Worm (Caenorhabditis elegans) whole organism, early embryonic: ENCODE results near the gene nhr-119.

Experiments
- B0310.2 ChIP-seq: sonication (generic microtip); optimal IDR thresholded peaks from 2 replicates; lab custom pipeline; 2016; ENCODE audit warnings: mild to moderate bottlenecking, missing genetic modification characterization, missing compliant biosample characterization
- F13C5.2 ChIP-seq: sonication (generic microtip); optimal IDR thresholded peaks from 2 replicates; lab custom pipeline; 2017; ENCODE audit warnings: mild to moderate bottlenecking, missing genetic modification characterization, inconsistent platforms, missing compliant biosample characterization
- aly-1 ChIP-seq: sonication (generic microtip); optimal IDR thresholded peaks from 2 replicates; lab custom pipeline; 2016; ENCODE audit warnings: missing genetic modification characterization, missing compliant biosample characterization
- ama-1 ChIP-seq: fragments of 150-350 bp; optimal IDR thresholded peaks from 2 replicates; lab custom pipeline; 2014
- ceh-13 ChIP-seq: fragments of 200-800 bp; sonication (Bioruptor generic); optimal IDR thresholded peaks from 2 replicates; lab custom pipeline; 2018; ENCODE audit warnings: mild to moderate bottlenecking, missing genetic modification characterization, missing compliant biosample characterization
- ceh-36 ChIP-seq: sonication (generic microtip); optimal IDR thresholded peaks from 2 replicates; lab custom pipeline; 2016; ENCODE audit warnings: missing genetic modification characterization, inconsistent platforms, missing compliant biosample characterization
- ets-7 ChIP-seq: sonication (generic microtip); optimal IDR thresholded peaks from 2 replicates; lab custom pipeline; 2016; ENCODE audit warnings: missing genotype, missing genetic modification characterization, missing compliant biosample characterization
- flt-1 ChIP-seq: fragments of 200-800 bp; sonication (Bioruptor generic); IDR thresholded peaks from 2 replicates; pipeline ENCODE4 v1.3.6; 2022; ENCODE audit warnings: missing genetic modification characterization, missing compliant biosample characterization
- hmbx-1 ChIP-seq: sonication (generic microtip); optimal IDR thresholded peaks from 2 replicates; lab custom pipeline; 2016; ENCODE audit warnings: mild to moderate bottlenecking, missing genetic modification characterization, missing compliant biosample characterization
- hmg-4 ChIP-seq: fragments of 200-800 bp; sonication (Bioruptor generic); optimal IDR thresholded peaks from 2 replicates; lab custom pipeline; 2018; ENCODE audit warnings: mild to moderate bottlenecking, missing genetic modification characterization, missing compliant biosample characterization
- hnd-1 ChIP-seq: sonication (generic microtip); optimal IDR thresholded peaks from 2 replicates; lab custom pipeline; 2016; ENCODE audit warnings: missing genetic modification characterization, missing compliant biosample characterization
- pes-1 ChIP-seq: fragments of 200-800 bp; sonication (Bioruptor generic); IDR thresholded peaks from 2 replicates; pipeline ENCODE4 v1.3.6; 2022; ENCODE audit warnings: missing genetic modification reagents, missing genetic modification characterization, missing compliant biosample characterization
- scrt-1 ChIP-seq: fragments of 200-800 bp; sonication (Bioruptor generic); IDR thresholded peaks from 2 replicates; pipeline ENCODE4 v1.3.6; 2022; ENCODE audit warnings: missing genetic modification characterization, missing compliant biosample characterization
- sea-1 ChIP-seq: fragments of 200-800 bp; sonication (Bioruptor generic); conservative IDR thresholded peaks from 2 replicates; pipeline ENCODE4 v1.3.6; 2022; ENCODE audit warnings: missing genetic modification characterization, missing compliant biosample characterization
- tbx-11 ChIP-seq: fragments of 200-800 bp; sonication (Bioruptor generic); IDR thresholded peaks from 2 replicates; pipeline ENCODE4 v1.3.6; 2022; ENCODE audit warnings: missing genetic modification characterization, missing compliant biosample characterization
- tbx-37 ChIP-seq: fragments of 200-800 bp; sonication (Bioruptor generic); conservative IDR thresholded peaks from 2 replicates; pipeline ENCODE4 v1.3.6; 2022; ENCODE audit warnings: missing genetic modification reagents, missing genetic modification characterization, missing compliant biosample characterization
- tra-4 ChIP-seq: sonication (generic microtip); optimal IDR thresholded peaks from 2 replicates; lab custom pipeline; 2017; ENCODE audit warnings: missing genetic modification characterization, missing compliant biosample characterization

Gene nhr-119

DNA sequence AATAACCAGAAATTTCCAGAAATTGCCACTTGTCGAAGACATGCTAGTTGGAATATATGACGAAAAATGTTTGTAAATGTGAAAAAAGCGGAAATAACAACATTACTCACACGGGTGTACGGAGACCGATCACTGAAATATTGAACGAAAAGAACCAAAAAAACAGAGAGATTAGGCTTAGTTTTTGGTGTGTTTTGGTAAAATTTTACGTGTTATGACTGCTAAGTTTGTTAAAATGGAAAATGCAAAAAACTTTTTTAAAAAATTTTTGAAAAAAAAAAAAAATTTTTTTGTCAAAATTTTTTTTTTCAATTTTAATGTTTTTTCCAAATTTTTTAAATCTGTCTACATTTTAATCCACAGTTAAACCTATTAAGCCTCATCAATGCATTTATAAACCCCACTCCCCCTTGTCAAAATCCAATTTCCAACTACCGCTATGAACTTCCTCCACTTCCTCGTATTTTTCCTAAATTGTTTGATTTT lies 22.1 kb upstream of the nhr-119 start, which contains the start of the genes fut-4 and K12H6.10:
fut-4 (minus strand) TSS at position 101 of the 486 bp plus-strand sequence.
K12H6.10 (plus strand) TSS at position 436 of the 486 bp plus-strand sequence.
- TF ChIP-seq tbx-11 (no peak), ceh-13 (GFP tag; lab: Kevin White, UChicago) (no peak), hnd-1 (tag; lab: Kevin White, UChicago) (no peak), aly-1 (tag; lab: Kevin White, UChicago) (no peak), flt-1 (no peak), ceh-36 (tag; lab: Kevin White, UChicago) (no peak), hmbx-1 (tag; lab: Kevin White, UChicago) (no peak), tbx-37 (GFP tag; lab: Robert Waterston, UW) (no peak), sea-1 (GFP tag; lab: Robert Waterston, UW) (no peak), F13C5.2 (tag; lab: Kevin White, UChicago) (no peak), B0310.2 (tag; lab: Kevin White, UChicago) (no peak)

DNA sequence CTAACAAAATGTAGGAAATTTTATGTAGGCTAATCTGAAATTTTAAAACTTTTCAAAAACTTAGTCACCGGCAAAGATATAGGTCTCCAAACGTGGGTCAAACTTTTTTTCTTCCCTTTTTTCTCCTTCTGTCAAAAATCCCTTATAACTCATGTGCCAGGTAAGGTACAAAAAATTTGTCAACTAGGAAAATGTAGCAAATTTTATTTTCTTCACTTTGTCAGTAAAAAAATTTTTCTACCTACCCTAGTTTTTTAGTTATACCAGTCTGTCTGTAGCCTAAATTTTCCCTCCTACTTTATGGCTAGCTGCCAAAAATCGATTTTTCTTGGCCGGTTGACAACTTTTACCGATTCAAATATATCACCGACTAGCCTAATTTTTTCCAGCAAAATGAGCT lies 16.3 kb upstream of the nhr-119 start, which contains the start of gene set-13:
set-13 (plus strand) TSS at position 301 of the 400 bp plus-strand sequence.
- TF ChIP-seq ceh-13 (GFP tag; lab: Kevin White, UChicago), result no peak
- TF ChIP-seq pes-1 (GFP tag; lab: Robert Waterston, UW), result no peak
- no peak for TF ChIP-seq hmg-4 (GFP tag; lab: Kevin White, UChicago)
- no peak for TF ChIP-seq tbx-11
- no peak for TF ChIP-seq scrt-1 (GFP tag; lab: Robert Waterston, UW)
- no peak for TF ChIP-seq flt-1
- no peak for TF ChIP-seq ceh-36 (tag; lab: Kevin White, UChicago)
- TF ChIP-seq F13C5.2 (tag; lab: Kevin White, UChicago), result no peak
- TF ChIP-seq tra-4 (tag; lab: Kevin White, UChicago), result no peak

DNA sequence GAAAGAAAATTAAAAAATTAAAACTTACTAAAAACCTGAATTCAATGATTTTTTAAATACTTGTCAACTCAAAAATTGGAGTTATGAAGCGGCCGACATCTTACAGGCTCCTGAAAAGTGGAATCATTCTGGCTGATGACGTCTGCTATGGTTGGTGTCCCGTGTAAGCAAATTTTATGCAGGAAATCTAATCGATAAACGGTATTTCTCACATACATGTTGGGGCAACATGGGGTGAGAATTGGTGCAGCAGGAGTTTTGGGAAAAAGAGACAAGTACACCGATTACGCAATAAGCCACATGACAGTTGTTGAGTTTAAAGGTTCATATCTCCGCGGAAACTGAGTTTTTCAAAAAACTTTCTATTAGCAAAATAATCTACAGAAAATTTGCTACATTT lies 15.0 kb upstream of the nhr-119 start, which contains the start of gene K12H6.2:
K12H6.2 (minus strand) TSS at position 101 of the 400 bp plus-strand sequence.
- TF ChIP-seq F13C5.2 (tag; lab: Kevin White, UChicago) (no peak), tbx-11 (no peak), ama-1 (lab: Kevin White, UChicago) (no peak), hnd-1 (tag; lab: Kevin White, UChicago) (no peak), ets-7 (tag; lab: Kevin White, UChicago) (no peak), hmg-4 (GFP tag; lab: Kevin White, UChicago) (no peak), aly-1 (tag; lab: Kevin White, UChicago) (no peak), ceh-36 (tag; lab: Kevin White, UChicago) (no peak), flt-1 (no peak), scrt-1 (GFP tag; lab: Robert Waterston, UW) (no peak), B0310.2 (tag; lab: Kevin White, UChicago) (no peak), ceh-13 (GFP tag; lab: Kevin White, UChicago) (no peak)

DNA sequence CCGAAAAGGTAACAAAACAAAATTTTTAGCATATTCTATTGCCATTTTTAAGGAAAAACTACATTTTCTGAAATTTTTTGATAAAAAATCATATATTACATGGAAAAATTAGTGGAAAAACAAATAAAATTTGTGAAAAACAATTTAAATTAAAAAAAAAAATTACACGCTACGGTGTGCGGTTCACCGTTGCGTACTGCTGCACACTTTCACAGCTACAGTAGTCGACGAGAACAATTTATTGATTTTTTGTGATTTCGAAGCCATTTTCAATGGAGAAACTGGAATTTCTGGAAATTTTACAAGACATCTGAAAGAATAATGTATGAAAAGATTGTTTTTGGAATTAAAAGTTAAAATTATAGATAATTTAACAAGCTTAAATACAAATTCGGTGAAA lies 14.6 kb upstream of the nhr-119 start:
- TF ChIP-seq tra-4 (tag; lab: Kevin White, UChicago), result no peak
- TF ChIP-seq hnd-1 (tag; lab: Kevin White, UChicago), result no peak

DNA sequence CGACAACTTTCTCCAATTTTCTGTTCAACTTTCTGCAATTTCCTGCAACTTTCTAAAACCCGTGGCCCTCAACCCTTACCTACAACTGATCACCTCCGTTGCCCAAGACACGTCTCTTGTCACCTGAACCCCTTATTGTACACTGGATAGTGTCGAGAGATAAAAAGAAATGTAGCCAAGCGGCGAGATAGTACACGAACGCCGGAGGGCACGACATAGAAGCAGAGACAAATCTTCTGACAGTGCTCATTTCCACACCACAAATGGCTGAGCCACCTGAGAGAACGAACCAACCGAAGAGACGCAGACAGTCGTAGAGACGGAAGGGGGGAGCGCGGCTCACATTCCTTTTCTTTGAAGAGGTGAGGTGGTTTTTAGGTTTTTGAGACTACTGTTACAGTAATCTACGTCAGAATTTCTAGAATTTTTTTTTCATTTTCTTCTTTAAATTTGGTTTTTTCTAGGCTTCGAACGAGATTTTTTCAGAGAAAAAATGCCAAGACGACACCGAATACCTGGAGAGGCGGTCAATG lies 7.3 kb upstream of the nhr-119 start, which contains the start of gene K12H6.12:
K12H6.12 (plus strand) TSS at position 483 of the 533 bp plus-strand sequence.
- no peak for TF ChIP-seq ama-1 (lab: Kevin White, UChicago)
- TF ChIP-seq ceh-13 (GFP tag; lab: Kevin White, UChicago), result no peak

DNA sequence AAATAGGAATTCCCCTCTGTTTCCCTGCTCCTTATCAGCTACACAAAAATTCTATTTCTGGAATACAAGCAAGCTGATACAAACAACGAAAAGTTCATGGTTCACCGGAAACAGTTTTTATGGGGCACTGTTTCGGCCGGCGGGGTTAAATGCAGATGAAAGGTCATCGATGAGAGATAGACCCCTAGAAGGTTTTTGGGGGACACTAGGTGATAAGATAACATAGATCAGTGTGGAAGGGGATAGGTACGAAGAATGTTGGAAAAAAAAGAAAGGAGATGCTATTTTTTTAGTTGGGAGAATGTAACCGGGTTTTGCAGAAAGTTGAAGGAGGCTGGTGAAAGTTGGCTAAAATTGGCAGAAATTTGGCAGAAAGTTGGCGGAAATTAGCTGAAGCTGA lies 5.2 kb upstream of the nhr-119 start:
- TF ChIP-seq ets-7 (tag; lab: Kevin White, UChicago), result no peak
- TF ChIP-seq sea-1 (GFP tag; lab: Robert Waterston, UW), result no peak
- no peak for TF ChIP-seq flt-1
- TF ChIP-seq pes-1 (GFP tag; lab: Robert Waterston, UW), result no peak
- TF ChIP-seq aly-1 (tag; lab: Kevin White, UChicago), result no peak
- TF ChIP-seq ama-1 (lab: Kevin White, UChicago), result no peak
- TF ChIP-seq hnd-1 (tag; lab: Kevin White, UChicago), result no peak
- TF ChIP-seq hmbx-1 (tag; lab: Kevin White, UChicago), result no peak
- no peak for TF ChIP-seq hmg-4 (GFP tag; lab: Kevin White, UChicago)
- TF ChIP-seq tbx-11, result no peak
- no peak for TF ChIP-seq ceh-13 (GFP tag; lab: Kevin White, UChicago)
- no peak for TF ChIP-seq scrt-1 (GFP tag; lab: Robert Waterston, UW)
- no peak for TF ChIP-seq ceh-36 (tag; lab: Kevin White, UChicago)
- TF ChIP-seq F13C5.2 (tag; lab: Kevin White, UChicago), result no peak
- TF ChIP-seq tbx-37 (GFP tag; lab: Robert Waterston, UW), result no peak

DNA sequence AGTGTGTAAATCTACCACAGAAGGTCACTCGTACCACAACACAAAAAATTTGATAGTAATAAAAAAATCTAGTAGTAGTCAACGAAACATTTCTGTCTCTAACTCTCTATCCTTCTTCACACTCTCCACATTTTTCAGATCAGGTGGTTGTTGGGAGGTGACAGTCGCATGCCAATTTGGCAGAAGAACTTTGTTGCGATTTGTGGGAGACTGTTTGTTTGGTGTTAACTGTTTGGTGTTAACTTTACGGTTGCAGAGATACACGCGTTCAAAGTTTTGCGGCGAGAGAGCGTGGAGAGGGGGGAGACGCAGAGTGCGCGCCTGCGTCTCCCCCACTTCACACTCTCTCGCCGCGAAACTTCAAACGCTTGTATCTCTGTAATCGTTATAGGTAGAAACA lies 4.5 kb upstream of the nhr-119 start:
- TF ChIP-seq hnd-1 (tag; lab: Kevin White, UChicago), result no peak
- TF ChIP-seq ceh-13 (GFP tag; lab: Kevin White, UChicago), result no peak
- no peak for TF ChIP-seq B0310.2 (tag; lab: Kevin White, UChicago)
- TF ChIP-seq flt-1, result no peak
- no peak for TF ChIP-seq hmbx-1 (tag; lab: Kevin White, UChicago)
- TF ChIP-seq aly-1 (tag; lab: Kevin White, UChicago), result no peak
- TF ChIP-seq scrt-1 (GFP tag; lab: Robert Waterston, UW), result no peak
- no peak for TF ChIP-seq pes-1 (GFP tag; lab: Robert Waterston, UW)
- no peak for TF ChIP-seq ama-1 (lab: Kevin White, UChicago)
- no peak for TF ChIP-seq tbx-37 (GFP tag; lab: Robert Waterston, UW)
- TF ChIP-seq sea-1 (GFP tag; lab: Robert Waterston, UW), result no peak
- no peak for TF ChIP-seq tbx-11
- TF ChIP-seq ets-7 (tag; lab: Kevin White, UChicago), result no peak
